Fruit fly (Drosophila melanogaster) Kc167 (cell line): Measurements from ENCODE around the gene Hs3st-B.

Experiments used
- h ChIP-seq: fragments of >200 bp; optimal IDR thresholded peaks from 3 replicates; lab custom pipeline; 2018; ENCODE audit warnings: missing external identifiers
- insv ChIP-seq: fragments of >200 bp; optimal IDR thresholded peaks from 3 replicates; lab custom pipeline; 2018; ENCODE audit warnings: missing external identifiers

- TF ChIP-seq h (lab: Kevin White, UChicago) (no peak), insv (lab: Kevin White, UChicago) (no peak)
Measured at dm6 chrX:19220415-19220814, 28.0 kb upstream of the Hs3st-B start, which contains the start of gene CG7884.
